Fruit fly (Drosophila melanogaster): ENCODE measurements around the gene Ca-beta.

The Ca-beta gene

DNA sequence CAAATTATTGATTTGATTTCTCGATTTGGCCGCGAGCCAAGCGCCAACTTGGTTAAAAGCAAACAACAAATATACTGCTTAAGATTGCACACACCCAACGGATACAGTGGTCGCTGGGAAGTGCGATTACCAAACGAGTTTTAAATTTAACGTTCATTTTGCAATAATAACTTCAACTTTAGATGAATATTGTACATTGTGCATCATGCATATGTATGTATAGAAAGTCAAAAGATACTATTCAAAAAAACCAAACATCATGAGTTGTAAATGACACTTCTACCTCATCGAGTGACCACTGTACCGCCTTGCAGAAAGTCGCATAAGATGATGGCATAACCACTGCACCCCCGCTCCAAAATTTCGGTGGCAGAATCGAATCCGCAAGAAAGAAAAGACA, 17.4 kb upstream of the Ca-beta start (continued):
- no peak for TF ChIP-seq h (optimal IDR thresholded peaks at IDR 0.05)
- no peak for TF ChIP-seq YL-1 (GFP tag; optimal IDR thresholded peaks at IDR 0.05)
- TF ChIP-seq crp (GFP tag; optimal IDR thresholded peaks at IDR 0.05) = no peak
- no peak for TF ChIP-seq HHEX (GFP tag; optimal IDR thresholded peaks at IDR 0.05)
- TF ChIP-seq pum (GFP tag; optimal IDR thresholded peaks at IDR 0.05) = no peak
- TF ChIP-seq CG9932 (GFP tag; IDR thresholded peaks at IDR 0.05) = no peak
- no peak for TF ChIP-seq CG13894 (tag; optimal IDR thresholded peaks at IDR 0.05)
- TF ChIP-seq row (GFP tag; IDR thresholded peaks at IDR 0.05) = 0 out of 3 replicates have a peak, but pooled peaks have one; percentile 39
- TF ChIP-seq sim (GFP tag; IDR thresholded peaks at IDR 0.05) = no peak
- no peak for TF ChIP-seq Lpt (GFP tag; optimal IDR thresholded peaks at IDR 0.05)
- TF ChIP-seq CG8924 (tag; optimal IDR thresholded peaks at IDR 0.05) = no peak
- TF ChIP-seq gce (GFP tag; IDR thresholded peaks at IDR 0.05) = no peak
- TF ChIP-seq Dp (GFP tag; optimal IDR thresholded peaks at IDR 0.05) = no peak
- TF ChIP-seq Dfd (GFP tag; optimal IDR thresholded peaks at IDR 0.05) = no peak
- peak; percentile 12 for TF ChIP-seq CG1603 (tag; optimal IDR thresholded peaks at IDR 0.05)
- no peak for TF ChIP-seq Bdp1 (GFP tag; optimal IDR thresholded peaks at IDR 0.05)
- peak; percentile 8 for TF ChIP-seq CG11504 (tag; optimal IDR thresholded peaks at IDR 0.05)
- peak; percentile 30 for TF ChIP-seq gem (tag; optimal IDR thresholded peaks at IDR 0.05)
- no peak for TF ChIP-seq sug (tag; optimal IDR thresholded peaks at IDR 0.05)
- TF ChIP-seq ttk (GFP tag; IDR thresholded peaks at IDR 0.05) = 0 out of 2 replicates have a peak, but pooled peaks have one; percentile 13
- TF ChIP-seq HLH4C (GFP tag; IDR thresholded peaks at IDR 0.05; ENCODE audit: partially characterized antibody) = no peak
- no peak for TF ChIP-seq sob (GFP tag; IDR thresholded peaks at IDR 0.05)
- no peak for TF ChIP-seq ac (GFP tag; optimal IDR thresholded peaks at IDR 0.05)
- no peak for TF ChIP-seq wek (GFP tag; optimal IDR thresholded peaks at IDR 0.05)
- TF ChIP-seq CG30020 (tag; optimal IDR thresholded peaks at IDR 0.05) = no peak
- no peak for TF ChIP-seq Hsf (GFP tag; optimal IDR thresholded peaks at IDR 0.05)
- no peak for TF ChIP-seq CG7928 (GFP tag; optimal IDR thresholded peaks at IDR 0.05)
- TF ChIP-seq Pdp1 (GFP tag; optimal IDR thresholded peaks at IDR 0.05) = no peak
- TF ChIP-seq CG15011 (GFP tag; optimal IDR thresholded peaks at IDR 0.05) = no peak
- TF ChIP-seq Ptx1 (GFP tag; IDR thresholded peaks at IDR 0.05) = 0 out of 2 replicates have a peak, but pooled peaks have one; percentile 34
- TF ChIP-seq CG16813 (GFP tag; IDR thresholded peaks at IDR 0.05; ENCODE audit: partially characterized antibody) = no peak
- TF ChIP-seq CG3838 (GFP tag; optimal IDR thresholded peaks at IDR 0.05) = no peak
- peak; percentile 34 for TF ChIP-seq ab (GFP tag; optimal IDR thresholded peaks at IDR 0.05)
- TF ChIP-seq Optix (GFP tag; IDR thresholded peaks at IDR 0.05) = no peak
- peak; percentile 58 for TF ChIP-seq grau (tag; optimal IDR thresholded peaks at IDR 0.05)
- no peak for TF ChIP-seq Rfx (GFP tag; IDR thresholded peaks at IDR 0.05)
- no peak for TF ChIP-seq ATbp (GFP tag; optimal IDR thresholded peaks at IDR 0.05)
- no peak for TF ChIP-seq Xbp1 (GFP tag; optimal IDR thresholded peaks at IDR 0.05)
- no peak for TF ChIP-seq fd3F (GFP tag; optimal IDR thresholded peaks at IDR 0.05)
- TF ChIP-seq Bteb2 (GFP tag; optimal IDR thresholded peaks at IDR 0.05) = no peak
- TF ChIP-seq Hr51 (GFP tag; optimal IDR thresholded peaks at IDR 0.05) = peak in 1 of 2 experiments; percentile 37
- TF ChIP-seq Rx (GFP tag; IDR thresholded peaks at IDR 0.05) = no peak
- no peak for TF ChIP-seq CG32532 (GFP tag; IDR thresholded peaks at IDR 0.05)
- no peak for TF ChIP-seq ewg (GFP tag; optimal IDR thresholded peaks at IDR 0.05)
- TF ChIP-seq chn (GFP tag; optimal IDR thresholded peaks at IDR 0.05) = no peak
- no peak for TF ChIP-seq CG4360 (GFP tag; IDR thresholded peaks at IDR 0.05)
- TF ChIP-seq CG1832 (GFP tag; optimal IDR thresholded peaks at IDR 0.05) = no peak
- no peak for TF ChIP-seq CG6791 (GFP tag; IDR thresholded peaks at IDR 0.05; ENCODE audit: partially characterized antibody)
- TF ChIP-seq CG11093 (GFP tag; IDR thresholded peaks at IDR 0.05) = no peak
- TF ChIP-seq CG4854 (GFP tag; optimal IDR thresholded peaks at IDR 0.05) = no peak
- no peak for TF ChIP-seq E2f1 (GFP tag; IDR thresholded peaks at IDR 0.05)
- TF ChIP-seq zf30C (GFP tag; optimal IDR thresholded peaks at IDR 0.05) = no peak
